Worm (Caenorhabditis elegans) whole organism, L4 larva: ENCODE results near the gene EGAP1.5.

Experiments
- Y105C5A.15 ChIP-seq: fragments of 200-800 bp; sonication (Bioruptor generic); IDR thresholded peaks from 2 replicates; pipeline ENCODE4 v1.3.6; 2022; ENCODE audit warnings: missing genetic modification characterization, missing compliant biosample characterization
- ZK337.2 ChIP-seq: fragments of 200-800 bp; sonication (Bioruptor generic); IDR thresholded peaks from 2 replicates; pipeline ENCODE4 v1.3.6; 2022; ENCODE audit warnings: missing genetic modification reagents, missing genetic modification characterization, missing compliant biosample characterization
- ama-1 ChIP-seq: fragments of 150-350 bp; optimal IDR thresholded peaks from 2 replicates; lab custom pipeline; 2014; ENCODE audit warnings: inconsistent platforms, mixed read lengths
- cey-2 ChIP-seq: sonication (generic microtip); optimal IDR thresholded peaks from 3 replicates; lab custom pipeline; 2017; ENCODE audit warnings: missing genetic modification characterization, mild to moderate bottlenecking, missing compliant biosample characterization, antibody characterized with exemption, borderline replicate concordance; ENCODE audit not compliant: insufficient read depth
- daf-16 ChIP-seq, 3 experiments: sonication (generic microtip); optimal IDR thresholded peaks; 2 replicates each; lab custom pipeline; 2016 to 2017; ENCODE audit warnings: missing genetic modification characterization in 3 of 3, missing genetic modification reagents in 3 of 3, mild to moderate bottlenecking in 2 of 3, missing compliant biosample characterization in 2 of 3, missing biosample characterization in 1 of 3, moderate library complexity in 1 of 3
- fos-1 ChIP-seq: fragments of 150-350 bp; optimal IDR thresholded peaks from 2 replicates; lab custom pipeline; 2014; ENCODE audit warnings: missing biosample characterization, missing genetic modification characterization
- gei-8 ChIP-seq: fragments of 200-800 bp; sonication (Bioruptor generic); optimal IDR thresholded peaks from 2 replicates; lab custom pipeline; 2018; ENCODE audit warnings: mild to moderate bottlenecking, missing genetic modification characterization, missing compliant biosample characterization
- hmg-1.1 ChIP-seq: fragments of 200-800 bp; sonication (Bioruptor generic); IDR thresholded peaks from 2 replicates; pipeline ENCODE4 v1.3.6; 2022; ENCODE audit warnings: missing genetic modification reagents, missing genetic modification characterization, missing compliant biosample characterization
- mes-2 ChIP-seq: sonication (generic microtip); optimal IDR thresholded peaks from 2 replicates; lab custom pipeline; 2016; ENCODE audit warnings: missing genotype, mild to moderate bottlenecking, missing genetic modification characterization, missing compliant biosample characterization; ENCODE audit not compliant: poor library complexity, severe bottlenecking
- nhr-28 ChIP-seq: fragments of 150-350 bp; optimal IDR thresholded peaks from 2 replicates; lab custom pipeline; 2014; ENCODE audit warnings: missing biosample characterization, missing genetic modification characterization
- pqm-1 ChIP-seq: sonication (generic microtip); optimal IDR thresholded peaks from 2 replicates; lab custom pipeline; 2017; ENCODE audit warnings: missing biosample characterization, missing genetic modification characterization
- skn-1 ChIP-seq: fragments of 150-350 bp; optimal IDR thresholded peaks from 2 replicates; lab custom pipeline; 2014; ENCODE audit warnings: missing biosample characterization, missing genetic modification characterization
- snpc-4 ChIP-seq: fragments of 150-350 bp; optimal IDR thresholded peaks from 2 replicates; lab custom pipeline; 2014; ENCODE audit warnings: missing biosample characterization, missing genetic modification characterization
- ztf-11 ChIP-seq: fragments of 150-350 bp; optimal IDR thresholded peaks from 2 replicates; lab custom pipeline; 2014; ENCODE audit warnings: missing biosample characterization, missing genetic modification characterization

ce11 chrIII:5938013-5938412 lies 6.5 kb downstream of the EGAP1.5 start:
- TF ChIP-seq Y105C5A.15 (GFP tag; lab: Robert Waterston, UW) (no peak), gei-8 (GFP tag; lab: Kevin White, UChicago) (no peak), ama-1 (peak; percentile 56), ZK337.2 (GFP tag; lab: Robert Waterston, UW) (no peak), cey-2 (tag; lab: Kevin White, UChicago) (peak; percentile 85), snpc-4 (tag; lab: Kevin White, UChicago) (no peak), nhr-28 (tag; lab: Kevin White, UChicago) (peak; percentile 85), mes-2 (tag; lab: Kevin White, UChicago) (peak; percentile 44), pqm-1 (no peak), ztf-11 (no peak), daf-16 (GFP tag; optimal IDR thresholded peaks at IDR 0.05; lab: Kevin White, UChicago) (peak in 1 of 2 experiments; percentile 69), daf-16 (tag; optimal IDR thresholded peaks at IDR 0.05; lab: Kevin White, UChicago) (peak; percentile 90), fos-1 (no peak), hmg-1.1 (GFP tag; lab: Robert Waterston, UW) (peak; percentile 45; the same call in 1 of the 2 replicates), skn-1 (tag; lab: Kevin White, UChicago) (no peak)
